Worm (Caenorhabditis elegans): ENCODE data around the gene ram-2.

The ram-2 gene

DNA sequence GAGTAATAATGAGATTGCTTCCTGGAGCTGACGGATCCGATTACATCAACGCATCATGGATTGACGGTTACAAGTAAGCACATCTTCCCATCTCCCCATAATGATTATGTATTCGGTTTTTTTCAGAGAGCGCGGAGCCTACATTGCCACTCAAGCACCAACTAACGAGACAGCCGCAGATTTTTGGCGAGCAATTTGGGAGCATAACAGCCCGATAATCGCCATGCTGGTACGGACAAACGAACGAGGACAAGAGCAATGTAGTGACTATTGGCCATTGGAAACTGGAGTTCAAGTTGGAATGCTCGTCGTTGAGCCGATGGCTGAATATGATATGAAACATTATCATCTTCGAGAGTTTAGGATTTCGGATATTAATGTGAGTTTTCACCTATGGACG, 5.8 kb downstream of the ram-2 start:
- no peak for TF ChIP-seq unc-39 (tag; optimal IDR thresholded peaks at IDR 0.05)
- TF ChIP-seq ham-2 (GFP tag; optimal IDR thresholded peaks at IDR 0.05) = no peak
- TF ChIP-seq elt-1 (tag; optimal IDR thresholded peaks at IDR 0.05; ENCODE audit: borderline replicate concordance, insufficient read depth) = no peak
- TF ChIP-seq nhr-2 (tag; optimal IDR thresholded peaks at IDR 0.05) = no peak
- TF ChIP-seq zip-8 (tag; optimal IDR thresholded peaks at IDR 0.05) = no peak
- no peak for TF ChIP-seq snpc-4 (tag; optimal IDR thresholded peaks at IDR 0.05)
- TF ChIP-seq M03D4.4 (tag; optimal IDR thresholded peaks at IDR 0.05) = no peak
- no peak for TF ChIP-seq sem-2 (GFP tag; optimal IDR thresholded peaks at IDR 0.05)
- TF ChIP-seq mep-1 (tag; optimal IDR thresholded peaks at IDR 0.05) = no peak
- no peak for TF ChIP-seq unc-62 (GFP tag; optimal IDR thresholded peaks at IDR 0.05)

DNA sequence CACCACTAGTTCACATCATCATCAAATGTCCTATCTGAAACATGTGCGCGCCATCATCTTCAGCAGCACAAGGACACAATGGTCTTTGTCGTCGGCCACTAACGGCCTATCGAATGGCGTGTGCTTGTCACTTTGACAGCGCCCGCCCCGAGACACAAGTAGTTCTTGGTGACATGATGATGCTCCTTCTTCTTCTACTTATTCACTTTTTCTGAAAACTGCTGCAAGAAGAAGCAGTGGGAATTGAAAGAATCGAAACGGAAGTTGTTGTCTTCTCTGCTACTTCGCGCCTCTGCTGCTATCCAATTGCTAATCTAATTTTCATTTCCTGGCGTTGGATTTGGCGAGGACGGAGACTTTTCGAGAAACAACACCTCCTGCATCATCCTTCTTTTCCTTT, 12.3 kb downstream of the ram-2 start:
- TF ChIP-seq ztf-11 (tag; optimal IDR thresholded peaks at IDR 0.05) (no peak), elt-3 (tag; optimal IDR thresholded peaks at IDR 0.05) (no peak), unc-39 (tag; optimal IDR thresholded peaks at IDR 0.05) (no peak), unc-120 (tag; optimal IDR thresholded peaks at IDR 0.05; ENCODE audit: poor library complexity, severe bottlenecking) (no peak), mep-1 (tag; optimal IDR thresholded peaks at IDR 0.05) (no peak), lin-32 (GFP tag; optimal IDR thresholded peaks at IDR 0.05) (no peak), mls-2 (tag; optimal IDR thresholded peaks at IDR 0.05) (no peak), nhr-237 (tag; optimal IDR thresholded peaks at IDR 0.05) (no peak), nhr-12 (tag; optimal IDR thresholded peaks at IDR 0.05) (no peak), ceh-39 (tag; optimal IDR thresholded peaks at IDR 0.05) (no peak)

DNA sequence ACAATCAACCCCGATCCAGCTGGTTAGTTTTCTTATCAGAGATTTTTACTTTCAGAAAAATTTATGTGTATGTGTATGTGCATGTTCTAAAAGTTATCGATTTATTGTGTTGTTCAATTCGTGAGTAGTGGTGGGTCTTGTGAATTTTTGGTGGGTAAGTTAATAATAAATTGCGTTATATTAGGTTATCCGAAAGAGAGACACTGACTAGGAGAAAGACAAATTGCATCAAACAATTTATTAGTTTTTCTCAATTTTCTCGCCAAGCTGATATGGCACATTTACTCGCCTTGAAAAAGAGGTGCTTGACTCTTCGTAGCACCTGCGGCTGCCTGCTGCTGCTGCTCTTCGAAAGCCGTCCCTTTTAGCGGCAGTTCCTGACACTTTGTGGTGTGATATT, 17.6 kb downstream of the ram-2 start:
- no peak for TF ChIP-seq unc-120 (tag; optimal IDR thresholded peaks at IDR 0.05; ENCODE audit: poor library complexity, severe bottlenecking)
- peak; percentile 95 for TF ChIP-seq ces-1 (GFP tag; optimal IDR thresholded peaks at IDR 0.05)
- no peak for TF ChIP-seq nhr-28 (tag; optimal IDR thresholded peaks at IDR 0.05)

DNA sequence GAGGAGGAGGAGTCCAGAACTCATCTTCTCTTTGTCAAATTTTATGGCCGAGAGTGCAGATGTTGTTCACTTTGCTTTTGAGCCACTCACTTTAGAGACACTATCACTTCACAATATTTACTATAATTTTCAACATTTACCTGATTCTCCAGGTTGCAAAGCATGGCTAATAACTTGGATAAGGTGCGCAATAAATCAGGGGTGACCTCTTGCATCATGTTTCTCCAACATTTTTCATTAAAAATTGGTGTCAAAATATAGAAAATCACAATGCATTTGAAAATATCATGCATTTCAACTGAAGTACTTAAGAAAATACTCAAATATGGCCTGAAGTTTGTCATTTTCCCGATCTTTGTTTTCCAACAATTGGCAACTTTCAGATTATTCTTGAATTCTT, 21.1 kb downstream of the ram-2 start:
- no peak for TF ChIP-seq pha-4 (tag; optimal IDR thresholded peaks at IDR 0.05)
- TF ChIP-seq flh-1 (GFP tag; optimal IDR thresholded peaks at IDR 0.05) = no peak

DNA sequence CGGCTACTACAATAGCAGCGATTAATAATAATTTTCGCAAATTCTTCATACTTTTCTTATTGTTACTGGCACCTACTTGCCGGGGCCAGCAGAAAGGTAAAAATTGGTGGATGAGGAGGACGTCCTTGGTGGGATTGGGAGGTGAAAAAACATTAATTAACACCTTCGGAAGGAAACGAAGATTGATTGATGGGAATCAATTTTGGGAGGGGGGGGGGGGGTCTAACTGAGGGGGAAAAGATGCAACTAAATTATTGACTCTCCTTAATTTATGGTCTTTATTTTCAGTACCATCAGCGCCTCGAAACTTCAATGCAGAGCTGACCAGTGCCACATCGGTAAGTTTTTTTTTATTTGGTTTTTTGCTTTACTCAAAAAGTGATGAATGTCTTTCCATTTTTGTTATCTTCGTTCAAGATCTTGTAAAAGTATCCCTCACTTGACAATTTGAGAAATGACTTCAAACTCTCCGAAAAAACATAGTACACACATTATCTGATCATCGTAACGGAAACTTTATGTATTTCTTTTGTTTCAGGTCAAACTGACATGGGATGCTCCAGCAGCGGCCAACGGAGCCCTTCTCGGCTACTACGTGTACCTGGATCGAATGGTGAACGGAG, 23.0 kb downstream of the ram-2 start:
- TF ChIP-seq ceh-83 (GFP tag; optimal IDR thresholded peaks at IDR 0.05) (peak; percentile 2), unc-39 (tag; optimal IDR thresholded peaks at IDR 0.05) (no peak), ceh-43 (GFP tag; optimal IDR thresholded peaks at IDR 0.05) (no peak), mab-5 (tag; optimal IDR thresholded peaks at IDR 0.05) (no peak), cnd-1 (tag; optimal IDR thresholded peaks at IDR 0.05) (no peak), pha-4 (tag; optimal IDR thresholded peaks at IDR 0.05) (no peak), tbx-8 (GFP tag; optimal IDR thresholded peaks at IDR 0.05) (no peak)

DNA sequence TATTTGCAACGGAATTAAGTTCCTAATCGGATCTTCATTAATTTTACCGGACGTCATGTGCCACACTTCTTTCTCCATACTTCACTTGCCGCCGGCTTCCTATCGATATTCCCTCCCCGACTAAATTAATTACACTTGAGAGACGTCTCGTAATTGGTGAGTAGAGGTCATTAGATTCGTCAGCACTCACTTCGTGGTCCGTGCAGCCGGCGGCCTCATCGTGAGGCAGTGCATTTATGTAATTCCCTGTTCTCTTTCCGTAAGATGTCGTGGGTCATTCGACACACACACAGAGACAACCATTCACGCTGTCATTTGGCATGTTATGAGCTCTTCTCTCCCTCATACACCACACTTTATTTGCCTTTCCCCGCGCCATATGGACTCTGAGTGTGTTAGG, 26.1 kb downstream of the ram-2 start:
- TF ChIP-seq tbx-8 (GFP tag; optimal IDR thresholded peaks at IDR 0.05) = no peak
- TF ChIP-seq lin-13 (tag; optimal IDR thresholded peaks at IDR 0.05) = no peak
- TF ChIP-seq ceh-39 (tag; optimal IDR thresholded peaks at IDR 0.05) = no peak
- peak; percentile 99 for TF ChIP-seq ces-1 (GFP tag; optimal IDR thresholded peaks at IDR 0.05)
- TF ChIP-seq mls-2 (tag; optimal IDR thresholded peaks at IDR 0.05) = peak; percentile 67
- no peak for TF ChIP-seq ham-2 (GFP tag; optimal IDR thresholded peaks at IDR 0.05)
- peak; percentile 21 for TF ChIP-seq mep-1 (tag; optimal IDR thresholded peaks at IDR 0.05)
- TF ChIP-seq nhr-237 (tag; optimal IDR thresholded peaks at IDR 0.05) = no peak
- TF ChIP-seq sptf-1 (tag; optimal IDR thresholded peaks at IDR 0.05) = peak; percentile 50
- no peak for TF ChIP-seq nhr-28 (tag; optimal IDR thresholded peaks at IDR 0.05)
- TF ChIP-seq sem-2 (GFP tag; optimal IDR thresholded peaks at IDR 0.05) = no peak
- TF ChIP-seq nhr-12 (tag; optimal IDR thresholded peaks at IDR 0.05) = no peak
- no peak for TF ChIP-seq snpc-4 (tag; optimal IDR thresholded peaks at IDR 0.05)
- TF ChIP-seq lin-32 (GFP tag; optimal IDR thresholded peaks at IDR 0.05) = peak; percentile 32
- TF ChIP-seq unc-39 (tag; optimal IDR thresholded peaks at IDR 0.05) = no peak
- no peak for TF ChIP-seq lsy-2 (tag; optimal IDR thresholded peaks at IDR 0.05)
- no peak for TF ChIP-seq mab-5 (tag; optimal IDR thresholded peaks at IDR 0.05)
- TF ChIP-seq ztf-11 (tag; optimal IDR thresholded peaks at IDR 0.05) = no peak
- no peak for TF ChIP-seq pha-4 (tag; optimal IDR thresholded peaks at IDR 0.05)
- TF ChIP-seq elt-3 (tag; optimal IDR thresholded peaks at IDR 0.05) = no peak
- TF ChIP-seq ceh-43 (GFP tag; optimal IDR thresholded peaks at IDR 0.05) = peak; percentile 63
- peak; percentile 1 for TF ChIP-seq cnd-1 (tag; optimal IDR thresholded peaks at IDR 0.05)
- TF ChIP-seq M03D4.4 (tag; optimal IDR thresholded peaks at IDR 0.05) = no peak
- TF ChIP-seq nhr-76 (tag; optimal IDR thresholded peaks at IDR 0.05) = no peak
- no peak for TF ChIP-seq elt-1 (tag; optimal IDR thresholded peaks at IDR 0.05; ENCODE audit: borderline replicate concordance, insufficient read depth)
- no peak for TF ChIP-seq flh-1 (GFP tag; optimal IDR thresholded peaks at IDR 0.05)
- no peak for TF ChIP-seq ceh-83 (GFP tag; optimal IDR thresholded peaks at IDR 0.05)
- TF ChIP-seq drap-1 (GFP tag; optimal IDR thresholded peaks at IDR 0.05) = no peak
- TF ChIP-seq unc-120 (tag; optimal IDR thresholded peaks at IDR 0.05; ENCODE audit: poor library complexity, severe bottlenecking) = no peak
- TF ChIP-seq nhr-2 (tag; optimal IDR thresholded peaks at IDR 0.05) = peak; percentile 73
- TF ChIP-seq unc-62 (GFP tag; optimal IDR thresholded peaks at IDR 0.05) = peak; percentile 46
- TF ChIP-seq blmp-1 (tag; optimal IDR thresholded peaks at IDR 0.05) = no peak
- no peak for TF ChIP-seq hlh-1 (tag; optimal IDR thresholded peaks at IDR 0.05)
- TF ChIP-seq zip-8 (tag; optimal IDR thresholded peaks at IDR 0.05) = no peak
- TF ChIP-seq bed-3 (GFP tag; optimal IDR thresholded peaks at IDR 0.05) = no peak

All from whole organism, mixed stage, embryonic.